Fruit fly (Drosophila melanogaster): Measurements from ENCODE around the gene jp.

Gene jp

dm6 chr2L:9520886-9521868 is 45.4 kb downstream of the jp start, which contains the start of gene Oatp30B (continued):
- TF ChIP-seq CG16863 (GFP tag; optimal IDR thresholded peaks at IDR 0.05) (peak; percentile 92), CG14965 (GFP tag; optimal IDR thresholded peaks at IDR 0.05; ENCODE audit: borderline replicate concordance) (peak; percentile 64), CoRest (tag; optimal IDR thresholded peaks at IDR 0.05) (peak; percentile 97), CG10321 (GFP tag; IDR thresholded peaks at IDR 0.05) (peak; percentile 80), CG16815 (GFP tag; optimal IDR thresholded peaks at IDR 0.05) (peak; percentile 93), ase (GFP tag; IDR thresholded peaks at IDR 0.05) (peak; percentile 97), trh (GFP tag; optimal IDR thresholded peaks at IDR 0.05) (peak; percentile 95), HLH3B (GFP tag; IDR thresholded peaks at IDR 0.05) (peak; percentile 97), Asciz (GFP tag; optimal IDR thresholded peaks at IDR 0.05) (peak; percentile 93), org-1 (GFP tag; optimal IDR thresholded peaks at IDR 0.05) (peak; percentile 82), CG13894 (tag; optimal IDR thresholded peaks at IDR 0.05) (peak; percentile 97), run (tag; optimal IDR thresholded peaks at IDR 0.05) (peak; percentile 91), CG8089 (GFP tag; optimal IDR thresholded peaks at IDR 0.05) (peak; percentile 90), tll (GFP tag; optimal IDR thresholded peaks at IDR 0.05) (peak in 1 of 2 experiments; percentile 44), ranshi (GFP tag; IDR thresholded peaks at IDR 0.05) (peak; percentile 97), ken (GFP tag; IDR thresholded peaks at IDR 0.05) (peak; percentile 98), Fer3 (tag; optimal IDR thresholded peaks at IDR 0.05) (peak; percentile 97), CG3838 (GFP tag; optimal IDR thresholded peaks at IDR 0.05) (peak; percentile 94), schlank (tag; optimal IDR thresholded peaks at IDR 0.05) (peak; percentile 89), CG6175 (GFP tag; IDR thresholded peaks at IDR 0.05) (peak; percentile 95), otp (GFP tag; IDR thresholded peaks at IDR 0.05) (peak; percentile 97), Eip74EF (GFP tag; optimal IDR thresholded peaks at IDR 0.05) (peak in 1 of 2 experiments; percentile 87), emc (GFP tag; optimal IDR thresholded peaks at IDR 0.05) (peak; percentile 76), en (GFP tag; optimal IDR thresholded peaks at IDR 0.05) (peak; percentile 92), CG8359 (GFP tag; optimal IDR thresholded peaks at IDR 0.05; ENCODE audit: borderline replicate concordance) (peak; percentile 78), CG11723 (GFP tag; optimal IDR thresholded peaks at IDR 0.05) (peak; percentile 85), sob (GFP tag; IDR thresholded peaks at IDR 0.05) (peak; percentile 99), dati (GFP tag; IDR thresholded peaks at IDR 0.05) (peak; percentile 95), grn (GFP tag; optimal IDR thresholded peaks at IDR 0.05) (peak; percentile 80), Dbx (GFP tag; IDR thresholded peaks at IDR 0.05) (peak; percentile 99), PHDP (tag; optimal IDR thresholded peaks at IDR 0.05) (peak; percentile 98), CG4617 (GFP tag; optimal IDR thresholded peaks at IDR 0.05; ENCODE audit: borderline replicate concordance) (peak; percentile 92), CG16813 (GFP tag; IDR thresholded peaks at IDR 0.05; ENCODE audit: partially characterized antibody) (peak; percentile 96), tio (GFP tag; optimal IDR thresholded peaks at IDR 0.05) (peak; percentile 95), CG13296 (GFP tag; optimal IDR thresholded peaks at IDR 0.05) (peak; percentile 94), CG17359 (tag; optimal IDR thresholded peaks at IDR 0.05) (peak; percentile 97), YL-1 (GFP tag; optimal IDR thresholded peaks at IDR 0.05) (peak; percentile 60), ATbp (GFP tag; optimal IDR thresholded peaks at IDR 0.05) (peak; percentile 89), knrl (GFP tag; IDR thresholded peaks at IDR 0.05; ENCODE audit: partially characterized antibody) (peak; percentile 98), Lim3 (GFP tag; IDR thresholded peaks at IDR 0.05) (peak; percentile 82; the same call in 1 of the 2 replicates), CG2202 (tag; optimal IDR thresholded peaks at IDR 0.05) (peak; percentile 93), CG42726 (GFP tag; IDR thresholded peaks at IDR 0.05; ENCODE audit: partially characterized antibody) (peak; percentile 76; the same call in 1 of the 2 replicates), B-H1 (GFP tag; IDR thresholded peaks at IDR 0.05) (peak; percentile 96), CG43689 (GFP tag; IDR thresholded peaks at IDR 0.05) (peak; percentile 91), cwo (GFP tag; optimal IDR thresholded peaks at IDR 0.05) (peak; percentile 87), dan (GFP tag; IDR thresholded peaks at IDR 0.05) (no peak), Taf1 (GFP tag; IDR thresholded peaks at IDR 0.05) (peak; percentile 94)

All from whole organism, embryonic.